Worm (Caenorhabditis elegans) whole organism, L4/young adult: ENCODE measurements around the gene C45B11.6.
A peak's percentile ranks its signal among the peaks of the same experiment; 100 is the strongest.

Experiments used
- W03F9.2 ChIP-seq: fragments of 150-350 bp; optimal IDR thresholded peaks from 2 replicates; lab custom pipeline; 2014; ENCODE audit warnings: missing biosample characterization, missing genetic modification characterization
- him-1 ChIP-seq: sonication (generic microtip); optimal IDR thresholded peaks from 2 replicates; lab custom pipeline; 2016; ENCODE audit warnings: missing genotype, missing genetic modification reagents, missing genetic modification characterization, missing compliant biosample characterization

ce11 chrV:11078104-11078724, 34.3 kb downstream of the C45B11.6 start, which contains the start of gene act-2:
- TF ChIP-seq W03F9.2 (peak; percentile 80), him-1 (tag; lab: Kevin White, UChicago) (no peak)
